Fruit fly (Drosophila melanogaster) whole organism, adult: ENCODE results near the gene Pp1-87B.

Experiments
- CG11617 ChIP-seq: fragments of 200-800 bp; sonication (Bioruptor generic); optimal IDR thresholded peaks from 2 replicates; lab custom pipeline; 2017; ENCODE audit warnings: mild to moderate bottlenecking, missing biosample characterization, missing genetic modification reagents, missing genetic modification characterization
- CG12768 ChIP-seq: fragments of 200-800 bp; sonication (Bioruptor generic); optimal IDR thresholded peaks from 2 replicates; lab custom pipeline; 2017; ENCODE audit warnings: missing biosample characterization, missing genetic modification characterization, mild to moderate bottlenecking, moderate library complexity, missing genetic modification reagents
- cnc ChIP-seq, 2 experiments: fragments of >200 bp; optimal IDR thresholded peaks; 2 replicates each; lab custom pipeline; 2017
- kay ChIP-seq: fragments of 200-800 bp; sonication (Bioruptor generic); peaks from one replicate; lab custom pipeline; 2016; ENCODE audit warnings: missing biosample characterization, missing genetic modification characterization, borderline replicate concordance
- ovo ChIP-seq: fragments of 200-800 bp; sonication (Bioruptor generic); optimal IDR thresholded peaks from 2 replicates; lab custom pipeline; 2016; ENCODE audit warnings: missing biosample characterization, missing genetic modification characterization
- pad ChIP-seq: fragments of 200-800 bp; sonication (Bioruptor generic); optimal IDR thresholded peaks from 3 replicates; lab custom pipeline; 2017; ENCODE audit warnings: missing biosample characterization, missing genetic modification characterization, mild to moderate bottlenecking, moderate library complexity, missing genetic modification reagents

DNA sequence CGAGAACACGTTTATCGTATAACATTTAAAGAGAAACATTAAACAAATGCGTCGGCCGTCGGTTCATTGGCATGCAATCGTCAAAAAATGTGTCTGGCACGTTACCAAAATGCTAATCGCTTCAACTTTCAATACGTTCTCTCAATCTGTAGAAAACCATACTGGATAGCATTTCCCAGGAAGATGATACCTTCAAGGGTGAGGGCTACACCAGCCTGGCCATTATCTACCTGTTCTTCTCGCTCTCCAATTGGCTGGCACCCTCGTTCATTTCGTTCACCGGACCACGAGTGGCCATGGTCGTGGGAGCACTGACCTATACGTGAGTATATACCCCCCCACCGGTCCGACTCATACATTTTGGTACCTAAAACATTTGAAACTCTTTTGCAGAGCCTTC lies 28.8 kb upstream of the Pp1-87B start:
- TF ChIP-seq CG12768 (GFP tag; lab: Kevin White, UChicago) (no peak), cnc (optimal IDR thresholded peaks at IDR 0.05; lab: Kevin White, UChicago) (no peak), pad (GFP tag; lab: Kevin White, UChicago) (no peak), ovo (no peak), CG11617 (GFP tag; lab: Kevin White, UChicago) (no peak), kay (GFP tag; lab: Kevin White, UChicago) (no peak)
